Fruit fly (Drosophila melanogaster) whole organism, embryonic: ENCODE measurements around the gene CG17202.
A peak's percentile ranks its signal among the peaks of the same experiment; 100 is the strongest.

Experiments
- Ada2b ChIP-seq: fragments of 200-800 bp; sonication (Bioruptor generic); IDR thresholded peaks from 2 replicates; pipeline ENCODE4 v1.3.6; 2022; ENCODE audit warnings: missing biosample characterization, missing genetic modification characterization
- Atf6 ChIP-seq: fragments of 200-800 bp; sonication (Bioruptor generic); IDR thresholded peaks from 2 replicates; pipeline ENCODE4 v1.3.6; 2022; ENCODE audit warnings: missing biosample characterization, missing genetic modification characterization
- CG10654 ChIP-seq: fragments of 200-800 bp; sonication (Bioruptor generic); optimal IDR thresholded peaks from 2 replicates; lab custom pipeline; 2016; ENCODE audit warnings: missing biosample characterization, missing genetic modification characterization
- CG10979 ChIP-seq: fragments of 200-800 bp; sonication (Bioruptor generic); optimal IDR thresholded peaks from 2 replicates; lab custom pipeline; 2018; ENCODE audit warnings: missing biosample characterization, mild to moderate bottlenecking, missing genetic modification characterization, moderate library complexity
- CG11504 ChIP-seq: fragments of 200-800 bp; sonication (Bioruptor generic); optimal IDR thresholded peaks from 3 replicates; lab custom pipeline; 2019; ENCODE audit warnings: missing biosample characterization, mild to moderate bottlenecking, missing genetic modification characterization, moderate library complexity
- CG14860 ChIP-seq: fragments of 200-800 bp; sonication (Bioruptor generic); IDR thresholded peaks from 3 replicates; pipeline ENCODE4 v1.3.6; 2022; ENCODE audit warnings: missing biosample characterization, missing genetic modification characterization; ENCODE audit not compliant: partially characterized antibody
- CG15269 ChIP-seq: fragments of 200-800 bp; sonication (Bioruptor generic); optimal IDR thresholded peaks from 2 replicates; lab custom pipeline; 2018; ENCODE audit warnings: missing biosample characterization, mild to moderate bottlenecking, missing genetic modification characterization, moderate library complexity
- CG17829 ChIP-seq: fragments of 200-800 bp; optimal IDR thresholded peaks from 2 replicates; lab custom pipeline; 2019; ENCODE audit warnings: missing biosample characterization, mild to moderate bottlenecking, missing genetic modification characterization, moderate library complexity
- CG2678 ChIP-seq: fragments of 200-800 bp; sonication (Bioruptor generic); optimal IDR thresholded peaks from 3 replicates; lab custom pipeline; 2019; ENCODE audit warnings: missing biosample characterization, mild to moderate bottlenecking, missing genetic modification characterization, moderate library complexity
- CG30020 ChIP-seq: fragments of 200-800 bp; optimal IDR thresholded peaks from 2 replicates; lab custom pipeline; 2019; ENCODE audit warnings: missing biosample characterization, mild to moderate bottlenecking, missing genetic modification characterization, moderate library complexity
- CG31441 ChIP-seq: fragments of 200-800 bp; sonication (Bioruptor generic); IDR thresholded peaks from 2 replicates; pipeline ENCODE4 v1.3.6; 2022; ENCODE audit warnings: missing biosample characterization, missing genetic modification characterization
- CG32767 ChIP-seq: fragments of 200-800 bp; sonication (Bioruptor generic); IDR thresholded peaks from 2 replicates; pipeline ENCODE4 v1.3.6; 2022; ENCODE audit warnings: missing biosample characterization, missing genetic modification characterization
- CG3407 ChIP-seq: fragments of 200-800 bp; sonication (Bioruptor generic); optimal IDR thresholded peaks from 2 replicates; lab custom pipeline; 2018; ENCODE audit warnings: missing biosample characterization, mild to moderate bottlenecking, missing genetic modification characterization
- CG4282 ChIP-seq: fragments of 200-800 bp; sonication (Bioruptor generic); optimal IDR thresholded peaks from 2 replicates; lab custom pipeline; 2016; ENCODE audit warnings: missing biosample characterization, missing genetic modification characterization
- CG5180 ChIP-seq: fragments of 200-800 bp; sonication (Bioruptor generic); optimal IDR thresholded peaks from 3 replicates; lab custom pipeline; 2017; ENCODE audit warnings: missing biosample characterization, missing genetic modification characterization, mild to moderate bottlenecking, moderate library complexity, missing genetic modification reagents
- CG5245 ChIP-seq: fragments of 200-800 bp; sonication (Bioruptor generic); optimal IDR thresholded peaks from 3 replicates; lab custom pipeline; 2016; ENCODE audit warnings: missing biosample characterization, missing genetic modification characterization
- CG6254 ChIP-seq: fragments of 200-800 bp; sonication (Bioruptor generic); optimal IDR thresholded peaks from 3 replicates; lab custom pipeline; 2017; ENCODE audit warnings: mild to moderate bottlenecking, missing biosample characterization, missing genetic modification reagents, missing genetic modification characterization
- CG6683 ChIP-seq: fragments of 200-800 bp; sonication (Bioruptor generic); optimal IDR thresholded peaks from 2 replicates; lab custom pipeline; 2017; ENCODE audit warnings: missing biosample characterization, mild to moderate bottlenecking, missing genetic modification characterization, missing genetic modification reagents
- CG6791 ChIP-seq: fragments of 200-800 bp; sonication (Bioruptor generic); IDR thresholded peaks from 3 replicates; pipeline ENCODE4 v1.3.6; 2022; ENCODE audit warnings: missing biosample characterization, missing genetic modification characterization; ENCODE audit not compliant: partially characterized antibody
- CG7963 ChIP-seq: fragments of 200-800 bp; sonication (Bioruptor generic); IDR thresholded peaks from 3 replicates; pipeline ENCODE4 v1.3.6; 2022; ENCODE audit warnings: missing biosample characterization, missing genetic modification characterization; ENCODE audit not compliant: partially characterized antibody
- CG8388 ChIP-seq: fragments of 200-800 bp; sonication (Bioruptor generic); optimal IDR thresholded peaks from 2 replicates; lab custom pipeline; 2019; ENCODE audit warnings: missing biosample characterization, mild to moderate bottlenecking, missing genetic modification characterization, moderate library complexity
- Deaf1 ChIP-seq: fragments of 200-800 bp; optimal IDR thresholded peaks from 3 replicates; lab custom pipeline; 2019; ENCODE audit warnings: missing biosample characterization, mild to moderate bottlenecking, missing genetic modification characterization, moderate library complexity
- Dip3 ChIP-seq: fragments of 200-800 bp; sonication (Bioruptor generic); optimal IDR thresholded peaks from 3 replicates; lab custom pipeline; 2016; ENCODE audit warnings: missing biosample characterization, missing genetic modification characterization
- Ets65A ChIP-seq: fragments of 200-800 bp; sonication (Bioruptor generic); peaks from one replicate; lab custom pipeline; 2016; ENCODE audit warnings: missing biosample characterization, missing genetic modification characterization
- PHDP ChIP-seq: fragments of 200-800 bp; sonication (Bioruptor generic); optimal IDR thresholded peaks from 3 replicates; lab custom pipeline; 2018; ENCODE audit warnings: missing biosample characterization, mild to moderate bottlenecking, missing genetic modification characterization, moderate library complexity
- Tbp ChIP-seq: fragments of >200 bp; optimal IDR thresholded peaks from 2 replicates; lab custom pipeline; 2018; ENCODE audit warnings: missing biosample characterization, missing genetic modification characterization
- Trl ChIP-seq, 3 experiments: fragments of >200 bp in 2 of 3; fragments of 200-800 bp in 1 of 3; sonication (Bioruptor generic) in 1 of 3; optimal IDR thresholded peaks; 2 replicates in 1 of 3; 3 replicates in 2 of 3; lab custom pipeline; 2016 to 2017; ENCODE audit warnings: missing biosample characterization in 1 of 3, missing genetic modification characterization in 1 of 3
- ab ChIP-seq: fragments of 200-800 bp; sonication (Bioruptor generic); optimal IDR thresholded peaks from 2 replicates; lab custom pipeline; 2016; ENCODE audit warnings: missing biosample characterization, missing genetic modification characterization
- ap ChIP-seq: fragments of 200-800 bp; sonication (Bioruptor generic); IDR thresholded peaks from 2 replicates; pipeline ENCODE4 v1.3.6; 2022; ENCODE audit warnings: missing biosample characterization, missing genetic modification characterization
- danr ChIP-seq: fragments of 200-800 bp; sonication (Bioruptor generic); IDR thresholded peaks from 2 replicates; pipeline ENCODE4 v1.3.6; 2022; ENCODE audit warnings: missing biosample characterization, missing genetic modification characterization
- disco-r ChIP-seq: fragments of 200-800 bp; sonication (Bioruptor generic); optimal IDR thresholded peaks from 2 replicates; lab custom pipeline; 2016; ENCODE audit warnings: missing biosample characterization, missing genetic modification characterization
- dpn ChIP-seq, 2 experiments: fragments of 200-800 bp; sonication (Bioruptor generic); optimal IDR thresholded peaks; 3 replicates each; lab custom pipeline; 2016; ENCODE audit warnings: missing biosample characterization in 2 of 2, missing genetic modification characterization in 2 of 2
- dysf ChIP-seq: fragments of 200-800 bp; sonication (Bioruptor generic); IDR thresholded peaks from 3 replicates; pipeline ENCODE4 v1.3.6; 2022; ENCODE audit warnings: missing biosample characterization, missing genetic modification characterization
- eve ChIP-seq, 2 experiments: fragments of >200 bp; optimal IDR thresholded peaks; 2 replicates each; lab custom pipeline; 2017; ENCODE audit warnings: missing biosample characterization in 2 of 2, missing genetic modification characterization in 2 of 2
- fd102C ChIP-seq: fragments of 200-800 bp; sonication (Bioruptor generic); optimal IDR thresholded peaks from 2 replicates; lab custom pipeline; 2018; ENCODE audit warnings: missing biosample characterization, mild to moderate bottlenecking, missing genetic modification characterization, moderate library complexity
- fd96Cb ChIP-seq: fragments of 200-800 bp; sonication (Bioruptor generic); optimal IDR thresholded peaks from 2 replicates; lab custom pipeline; 2018; ENCODE audit warnings: missing biosample characterization, mild to moderate bottlenecking, missing genetic modification characterization, moderate library complexity
- fru ChIP-seq: fragments of >200 bp; optimal IDR thresholded peaks from 2 replicates; lab custom pipeline; 2017
- gro ChIP-seq: fragments of 200-800 bp; sonication (Bioruptor generic); optimal IDR thresholded peaks from 2 replicates; lab custom pipeline; 2016; ENCODE audit warnings: missing biosample characterization, missing genetic modification characterization
- gsb ChIP-seq: fragments of 200-800 bp; sonication (Bioruptor generic); IDR thresholded peaks from 2 replicates; pipeline ENCODE4 v1.3.6; 2022; ENCODE audit warnings: missing biosample characterization, missing genetic modification characterization
- lov ChIP-seq, 2 experiments: fragments of 200-800 bp in 1 of 2; fragments of >200 bp in 1 of 2; sonication (Bioruptor generic) in 1 of 2; IDR thresholded peaks in 1 of 2; optimal IDR thresholded peaks in 1 of 2; 2 replicates in 1 of 2; 3 replicates in 1 of 2; pipeline versions ENCODE4 v1.3.6 to Lab custom; 2017 to 2022; ENCODE audit warnings: missing biosample characterization in 1 of 2, missing genetic modification characterization in 1 of 2
- nerfin-2 ChIP-seq: fragments of 200-800 bp; sonication (Bioruptor generic); IDR thresholded peaks from 2 replicates; pipeline ENCODE4 v1.3.6; 2022; ENCODE audit warnings: missing biosample characterization, missing genetic modification characterization; ENCODE audit not compliant: partially characterized antibody
- otp ChIP-seq: fragments of 200-800 bp; sonication (Bioruptor generic); IDR thresholded peaks from 3 replicates; pipeline ENCODE4, ENCODE4 v1.3.6; 2022; ENCODE audit warnings: missing biosample characterization, missing genetic modification characterization
- pros ChIP-seq: fragments of 200-800 bp; sonication (Bioruptor generic); optimal IDR thresholded peaks from 3 replicates; lab custom pipeline; 2019; ENCODE audit warnings: missing biosample characterization, mild to moderate bottlenecking, missing genetic modification characterization, moderate library complexity
- psq ChIP-seq: fragments of 200-800 bp; sonication (Bioruptor generic); optimal IDR thresholded peaks from 2 replicates; lab custom pipeline; 2017; ENCODE audit warnings: missing biosample characterization, missing genetic modification characterization
- ranshi ChIP-seq: fragments of 200-800 bp; sonication (Bioruptor generic); IDR thresholded peaks from 2 replicates; pipeline ENCODE4 v1.3.6; 2022; ENCODE audit warnings: missing biosample characterization, missing genetic modification characterization
- repo ChIP-seq: fragments of 200-800 bp; sonication (Bioruptor generic); optimal IDR thresholded peaks from 2 replicates; lab custom pipeline; 2016; ENCODE audit warnings: missing biosample characterization, missing genetic modification characterization
- row ChIP-seq: fragments of 200-800 bp; sonication (Bioruptor generic); IDR thresholded peaks from 3 replicates; pipeline ENCODE4 v1.3.6; 2022; ENCODE audit warnings: missing biosample characterization, missing genetic modification characterization
- tio ChIP-seq: fragments of 200-800 bp; sonication (Bioruptor generic); optimal IDR thresholded peaks from 2 replicates; lab custom pipeline; 2017; ENCODE audit warnings: missing biosample characterization, missing genetic modification characterization, inconsistent platforms
- toy ChIP-seq: fragments of 200-800 bp; sonication (Bioruptor generic); IDR thresholded peaks from 2 replicates; pipeline ENCODE4 v1.3.6; 2022; ENCODE audit warnings: missing biosample characterization, missing genetic modification characterization
- ttk ChIP-seq: fragments of 200-800 bp; sonication (Bioruptor generic); IDR thresholded peaks from 2 replicates; pipeline ENCODE4 v2.1.2; 2022; ENCODE audit warnings: missing biosample characterization, missing genetic modification characterization

The CG17202 gene

dm6 chr3R:12451376-12451775, 28.8 kb downstream of the CG17202 start (continued):
- no peak for TF ChIP-seq fd102C (GFP tag; lab: Kevin White, UChicago)
- TF ChIP-seq lov (optimal IDR thresholded peaks at IDR 0.05; lab: Kevin White, UChicago), result no peak
- no peak for TF ChIP-seq lov (GFP tag; IDR thresholded peaks at IDR 0.05; lab: Robert Waterston, UW)
- peak; percentile 65 for TF ChIP-seq dysf (GFP tag; lab: Robert Waterston, UW)
- peak; percentile 49 for TF ChIP-seq Ets65A (GFP tag; lab: Kevin White, UChicago)
- TF ChIP-seq ttk (GFP tag; lab: Robert Waterston, UW), result no peak
- 0 out of 2 replicates have a peak, but pooled peaks have one; percentile 6 for TF ChIP-seq gsb
- TF ChIP-seq CG15269 (tag; lab: Kevin White, UChicago), result peak; percentile 70
- TF ChIP-seq gro (GFP tag; lab: Kevin White, UChicago), result no peak
- no peak for TF ChIP-seq CG6254 (GFP tag; lab: Kevin White, UChicago)
- TF ChIP-seq ap (GFP tag; lab: Robert Waterston, UW), result peak; percentile 35; the same call in 1 of the 2 replicates
- peak in 1 of 2 experiments; percentile 22 for TF ChIP-seq dpn (GFP tag; optimal IDR thresholded peaks at IDR 0.05; lab: Kevin White, UChicago)
- no peak for TF ChIP-seq CG32767 (GFP tag; lab: Robert Waterston, UW)
- peak; percentile 42 for TF ChIP-seq row (GFP tag; lab: Robert Waterston, UW)
- TF ChIP-seq CG2678 (tag; lab: Kevin White, UChicago), result no peak
- TF ChIP-seq CG3407 (GFP tag; lab: Kevin White, UChicago), result no peak
- no peak for TF ChIP-seq CG4282 (GFP tag; lab: Kevin White, UChicago)
- no peak for TF ChIP-seq disco-r (GFP tag; lab: Kevin White, UChicago)
- TF ChIP-seq ab (GFP tag; lab: Kevin White, UChicago), result no peak
- peak; percentile 9 for TF ChIP-seq CG17829 (tag; lab: Kevin White, UChicago)
- no peak for TF ChIP-seq CG14860 (GFP tag; lab: Robert Waterston, UW)
- TF ChIP-seq otp (GFP tag; lab: Robert Waterston, UW), result no peak
- TF ChIP-seq CG8388 (GFP tag; lab: Kevin White, UChicago), result peak; percentile 16
- TF ChIP-seq CG5245 (GFP tag; lab: Kevin White, UChicago), result peak; percentile 9
- TF ChIP-seq CG7963 (GFP tag; lab: Robert Waterston, UW), result no peak
- no peak for TF ChIP-seq nerfin-2
- TF ChIP-seq CG31441, result no peak; the same call in 1 of the 2 replicates
- TF ChIP-seq CG10654 (GFP tag; lab: Kevin White, UChicago), result no peak
- no peak for TF ChIP-seq Deaf1 (tag; lab: Kevin White, UChicago)
- no peak for TF ChIP-seq repo (GFP tag; lab: Kevin White, UChicago)
- TF ChIP-seq CG5180 (GFP tag; lab: Kevin White, UChicago), result no peak
- peak; percentile 12 for TF ChIP-seq CG10979 (tag; lab: Kevin White, UChicago)
- TF ChIP-seq psq (GFP tag; lab: Kevin White, UChicago), result no peak
- no peak for TF ChIP-seq Dip3 (GFP tag; lab: Kevin White, UChicago)
- TF ChIP-seq Ada2b (GFP tag; lab: Robert Waterston, UW), result peak; percentile 31; the same call in 1 of the 2 replicates
- peak; percentile 39; the same call in 1 of the 2 replicates for TF ChIP-seq Atf6
- no peak for TF ChIP-seq CG30020
- no peak for TF ChIP-seq fru (lab: Kevin White, UChicago)
- TF ChIP-seq PHDP (tag; lab: Kevin White, UChicago), result peak; percentile 40
- TF ChIP-seq danr (GFP tag; lab: Robert Waterston, UW), result no peak
- TF ChIP-seq CG6683 (GFP tag; lab: Kevin White, UChicago), result no peak
- TF ChIP-seq Tbp (GFP tag; lab: Kevin White, UChicago), result no peak
- TF ChIP-seq tio (GFP tag; lab: Kevin White, UChicago), result no peak
- TF ChIP-seq CG11504, result no peak
- no peak for TF ChIP-seq Trl (optimal IDR thresholded peaks at IDR 0.05; lab: Kevin White, UChicago)
- TF ChIP-seq Trl (GFP tag; optimal IDR thresholded peaks at IDR 0.05; lab: Kevin White, UChicago), result peak; percentile 0
- peak; percentile 50; the same call in 1 of the 2 replicates for TF ChIP-seq ranshi (GFP tag; lab: Robert Waterston, UW)
- no peak for TF ChIP-seq pros (GFP tag; lab: Kevin White, UChicago)
- TF ChIP-seq toy (GFP tag; lab: Robert Waterston, UW), result no peak
- TF ChIP-seq eve (GFP tag; optimal IDR thresholded peaks at IDR 0.05; lab: Kevin White, UChicago), result no peak
- TF ChIP-seq fd96Cb (tag; lab: Kevin White, UChicago), result peak; percentile 18
- no peak for TF ChIP-seq CG6791 (GFP tag; lab: Robert Waterston, UW)
